Worm (Caenorhabditis elegans) whole organism, early embryonic: ENCODE measurements around the gene mig-23.

ENCODE experiments used
- B0310.2 ChIP-seq: sonication (generic microtip); optimal IDR thresholded peaks from 2 replicates; lab custom pipeline; 2016; ENCODE audit warnings: mild to moderate bottlenecking, missing genetic modification characterization, missing compliant biosample characterization
- F13C5.2 ChIP-seq: sonication (generic microtip); optimal IDR thresholded peaks from 2 replicates; lab custom pipeline; 2017; ENCODE audit warnings: mild to moderate bottlenecking, missing genetic modification characterization, inconsistent platforms, missing compliant biosample characterization
- ama-1 ChIP-seq: fragments of 150-350 bp; optimal IDR thresholded peaks from 2 replicates; lab custom pipeline; 2014
- flt-1 ChIP-seq: fragments of 200-800 bp; sonication (Bioruptor generic); IDR thresholded peaks from 2 replicates; pipeline ENCODE4 v1.3.6; 2022; ENCODE audit warnings: missing genetic modification characterization, missing compliant biosample characterization
- tbx-11 ChIP-seq: fragments of 200-800 bp; sonication (Bioruptor generic); IDR thresholded peaks from 2 replicates; pipeline ENCODE4 v1.3.6; 2022; ENCODE audit warnings: missing genetic modification characterization, missing compliant biosample characterization
- tra-4 ChIP-seq: sonication (generic microtip); optimal IDR thresholded peaks from 2 replicates; lab custom pipeline; 2017; ENCODE audit warnings: missing genetic modification characterization, missing compliant biosample characterization

ce11 chrX:5960872-5961271 lies 12.2 kb upstream of the mig-23 start:
- TF ChIP-seq B0310.2 (no peak), tbx-11 (GFP tag; lab: Robert Waterston, UW) (no peak), ama-1 (lab: Kevin White, UChicago) (no peak), flt-1 (GFP tag; lab: Robert Waterston, UW) (no peak), F13C5.2 (tag; lab: Kevin White, UChicago) (no peak), tra-4 (tag; lab: Kevin White, UChicago) (no peak)
